Worm (Caenorhabditis elegans) whole organism, L1 larva: ENCODE measurements around the gene F44E2.9.
A peak's percentile ranks its signal among the peaks of the same experiment; 100 is the strongest.

Experiments
- C04F5.9 ChIP-seq: sonication (generic microtip); optimal IDR thresholded peaks from 2 replicates; lab custom pipeline; 2016; ENCODE audit warnings: missing genetic modification characterization, missing compliant biosample characterization
- C16A3.4 ChIP-seq: fragments of 150-350 bp; optimal IDR thresholded peaks from 2 replicates; lab custom pipeline; 2014; ENCODE audit warnings: missing biosample characterization, missing genetic modification characterization
- C34B4.2 ChIP-seq: sonication (generic microtip); optimal IDR thresholded peaks from 2 replicates; lab custom pipeline; 2017; ENCODE audit warnings: mild to moderate bottlenecking, missing genetic modification characterization, missing compliant biosample characterization
- Y116A8C.19 ChIP-seq: sonication (generic microtip); optimal IDR thresholded peaks from 2 replicates; lab custom pipeline; 2016; ENCODE audit warnings: missing compliant biosample characterization, missing genetic modification characterization, borderline replicate concordance
- aha-1 ChIP-seq: fragments of 150-350 bp; optimal IDR thresholded peaks from 2 replicates; lab custom pipeline; 2014; ENCODE audit warnings: missing biosample characterization, missing genetic modification characterization
- alr-1 ChIP-seq: fragments of 200-800 bp; sonication (Bioruptor generic); optimal IDR thresholded peaks from 2 replicates; lab custom pipeline; 2018; ENCODE audit warnings: borderline replicate concordance, mild to moderate bottlenecking, missing genetic modification characterization, missing compliant biosample characterization
- aly-2 ChIP-seq: fragments of 150-350 bp; optimal IDR thresholded peaks from 2 replicates; lab custom pipeline; 2014; ENCODE audit warnings: missing biosample characterization, missing genetic modification characterization
- ama-1 ChIP-seq: fragments of 150-350 bp; optimal IDR thresholded peaks from 2 replicates; lab custom pipeline; 2014
- blmp-1 ChIP-seq: fragments of 150-350 bp; optimal IDR thresholded peaks from 2 replicates; lab custom pipeline; 2014; ENCODE audit warnings: missing biosample characterization, missing genetic modification characterization
- ceh-63 ChIP-seq: fragments of 200-800 bp; sonication (Bioruptor generic); optimal IDR thresholded peaks from 2 replicates; lab custom pipeline; 2018; ENCODE audit warnings: mild to moderate bottlenecking, missing genetic modification characterization, missing compliant biosample characterization
- ceh-8 ChIP-seq: fragments of 200-800 bp; sonication (Bioruptor generic); optimal IDR thresholded peaks from 2 replicates; lab custom pipeline; 2018; ENCODE audit warnings: mild to moderate bottlenecking, missing genetic modification characterization, moderate library complexity, missing compliant biosample characterization
- ceh-90 ChIP-seq: sonication (generic microtip); optimal IDR thresholded peaks from 2 replicates; lab custom pipeline; 2016; ENCODE audit warnings: missing genetic modification characterization, missing compliant biosample characterization
- ces-1 ChIP-seq: fragments of 150-350 bp; optimal IDR thresholded peaks from 2 replicates; lab custom pipeline; 2014; ENCODE audit warnings: missing biosample characterization, missing genetic modification reagents, missing genetic modification characterization
- dsc-1 ChIP-seq: sonication (generic microtip); optimal IDR thresholded peaks from 2 replicates; lab custom pipeline; 2016; ENCODE audit warnings: mild to moderate bottlenecking, missing genetic modification characterization, missing compliant biosample characterization
- efl-1 ChIP-seq, 4 experiments: fragments of 150-350 bp; optimal IDR thresholded peaks in 3 of 4; peaks in 1 of 4; 1 replicate in 1 of 4; 2 replicates in 3 of 4; lab custom pipeline; 2014; ENCODE audit warnings: missing biosample characterization in 2 of 4, missing genetic modification characterization in 2 of 4, missing genetic modification reagents in 2 of 4
- elt-3 ChIP-seq, 6 experiments: fragments of 150-350 bp in 1 of 6; sonication (generic microtip); optimal IDR thresholded peaks; 2 replicates each; lab custom pipeline; 2017 to 2018; ENCODE audit warnings: missing biosample characterization in 6 of 6, missing genetic modification characterization in 6 of 6, inconsistent platforms in 1 of 6
- ets-5 ChIP-seq: fragments of 200-800 bp; sonication (Bioruptor generic); IDR thresholded peaks from 2 replicates; pipeline ENCODE4 v1.3.6; 2022; ENCODE audit warnings: missing genetic modification characterization, missing compliant biosample characterization
- fkh-10 ChIP-seq: sonication (generic microtip); optimal IDR thresholded peaks from 2 replicates; lab custom pipeline; 2017; ENCODE audit warnings: missing biosample characterization, missing genetic modification reagents, missing genetic modification characterization
- fkh-4 ChIP-seq: sonication (generic microtip); optimal IDR thresholded peaks from 2 replicates; lab custom pipeline; 2016; ENCODE audit warnings: missing compliant biosample characterization, missing genetic modification characterization, borderline replicate concordance
- grh-1 ChIP-seq: fragments of 200-800 bp; sonication (Bioruptor generic); IDR thresholded peaks from 2 replicates; pipeline ENCODE4 v1.3.6; 2022; ENCODE audit warnings: missing genetic modification reagents, missing genetic modification characterization, missing compliant biosample characterization
- hlh-4 ChIP-seq: sonication (generic microtip); optimal IDR thresholded peaks from 2 replicates; lab custom pipeline; 2016; ENCODE audit warnings: mild to moderate bottlenecking, missing genetic modification characterization, missing compliant biosample characterization
- hpl-2 ChIP-seq: fragments of 150-350 bp; optimal IDR thresholded peaks from 2 replicates; lab custom pipeline; 2014; ENCODE audit warnings: missing biosample characterization, missing genetic modification reagents, missing genetic modification characterization
- irx-1 ChIP-seq: sonication (generic microtip); optimal IDR thresholded peaks from 2 replicates; lab custom pipeline; 2016; ENCODE audit warnings: missing genetic modification characterization, missing compliant biosample characterization
- jun-1 ChIP-seq: fragments of 150-350 bp; optimal IDR thresholded peaks from 2 replicates; lab custom pipeline; 2014; ENCODE audit warnings: missing biosample characterization, missing genetic modification reagents, missing genetic modification characterization
- lin-13 ChIP-seq: fragments of 150-350 bp; optimal IDR thresholded peaks from 2 replicates; lab custom pipeline; 2014; ENCODE audit warnings: missing biosample characterization, missing genetic modification reagents, missing genetic modification characterization
- lir-3 ChIP-seq: sonication (generic microtip); optimal IDR thresholded peaks from 2 replicates; lab custom pipeline; 2016; ENCODE audit warnings: mild to moderate bottlenecking, missing genetic modification characterization, moderate library complexity, missing compliant biosample characterization; ENCODE audit not compliant: poor library complexity
- lsy-2 ChIP-seq, 2 experiments: fragments of 150-350 bp; optimal IDR thresholded peaks; 2 replicates each; lab custom pipeline; 2014; ENCODE audit warnings: missing biosample characterization in 2 of 2, missing genetic modification characterization in 2 of 2
- mab-9 ChIP-seq: fragments of 200-800 bp; sonication (Bioruptor generic); IDR thresholded peaks from 2 replicates; pipeline ENCODE4 v1.3.6; 2022; ENCODE audit warnings: missing genetic modification reagents, missing genetic modification characterization, missing compliant biosample characterization
- mep-1 ChIP-seq: fragments of 150-350 bp; optimal IDR thresholded peaks from 2 replicates; lab custom pipeline; 2014; ENCODE audit warnings: missing biosample characterization, missing genetic modification characterization
- nhr-11 ChIP-seq: fragments of 150-350 bp; optimal IDR thresholded peaks from 2 replicates; lab custom pipeline; 2014; ENCODE audit warnings: missing biosample characterization, missing genetic modification characterization
- nhr-12 ChIP-seq: sonication (generic microtip); optimal IDR thresholded peaks from 2 replicates; lab custom pipeline; 2017; ENCODE audit warnings: missing biosample characterization, missing genetic modification characterization
- nhr-20 ChIP-seq: sonication (generic microtip); optimal IDR thresholded peaks from 2 replicates; lab custom pipeline; 2016; ENCODE audit warnings: mild to moderate bottlenecking, missing genetic modification characterization, missing compliant biosample characterization
- nhr-237 ChIP-seq: fragments of 150-350 bp; optimal IDR thresholded peaks from 2 replicates; lab custom pipeline; 2014; ENCODE audit warnings: missing biosample characterization, missing genetic modification characterization
- nhr-28 ChIP-seq: fragments of 150-350 bp; optimal IDR thresholded peaks from 2 replicates; lab custom pipeline; 2014; ENCODE audit warnings: missing biosample characterization, missing genetic modification characterization
- nhr-71 ChIP-seq: sonication (generic microtip); optimal IDR thresholded peaks from 2 replicates; lab custom pipeline; 2016; ENCODE audit warnings: mild to moderate bottlenecking, missing genetic modification characterization, moderate library complexity, missing compliant biosample characterization
- nhr-84 ChIP-seq: sonication (generic microtip); optimal IDR thresholded peaks from 2 replicates; lab custom pipeline; 2017; ENCODE audit warnings: missing biosample characterization, missing genetic modification characterization
- nhr-85 ChIP-seq: sonication (generic microtip); peaks from one replicate; lab custom pipeline; 2016; ENCODE audit warnings: missing genetic modification characterization, inconsistent platforms, missing compliant biosample characterization
- nhr-90 ChIP-seq: sonication (generic microtip); optimal IDR thresholded peaks from 2 replicates; lab custom pipeline; 2016; ENCODE audit warnings: mild to moderate bottlenecking, missing genetic modification characterization, missing compliant biosample characterization; ENCODE audit not compliant: poor library complexity
- pqm-1 ChIP-seq: sonication (generic microtip); optimal IDR thresholded peaks from 3 replicates; lab custom pipeline; 2017; ENCODE audit warnings: missing biosample characterization, missing genetic modification characterization
- rnt-1 ChIP-seq: sonication (generic microtip); optimal IDR thresholded peaks from 2 replicates; lab custom pipeline; 2016; ENCODE audit warnings: mild to moderate bottlenecking, missing genetic modification characterization, moderate library complexity, missing compliant biosample characterization
- skn-1 ChIP-seq: fragments of 150-350 bp; optimal IDR thresholded peaks from 2 replicates; lab custom pipeline; 2014; ENCODE audit warnings: missing biosample characterization, missing genetic modification characterization
- snu-23 ChIP-seq: sonication (generic microtip); optimal IDR thresholded peaks from 2 replicates; lab custom pipeline; 2016; ENCODE audit warnings: missing genetic modification characterization, missing compliant biosample characterization
- sup-37 ChIP-seq: fragments of 200-800 bp; sonication (Bioruptor generic); optimal IDR thresholded peaks from 2 replicates; lab custom pipeline; 2018; ENCODE audit warnings: mild to moderate bottlenecking, missing genetic modification characterization, missing compliant biosample characterization
- tlp-1 ChIP-seq: fragments of 150-350 bp; optimal IDR thresholded peaks from 2 replicates; lab custom pipeline; 2014; ENCODE audit warnings: missing biosample characterization, missing genetic modification characterization
- unc-130 ChIP-seq: fragments of 150-350 bp; optimal IDR thresholded peaks from 2 replicates; lab custom pipeline; 2017; ENCODE audit warnings: missing biosample characterization, missing genetic modification characterization, inconsistent platforms
- unc-30 ChIP-seq: sonication (generic microtip); optimal IDR thresholded peaks from 2 replicates; lab custom pipeline; 2017; ENCODE audit warnings: missing biosample characterization, missing genetic modification characterization
- unc-62 ChIP-seq: fragments of 150-350 bp; optimal IDR thresholded peaks from 2 replicates; lab custom pipeline; 2014; ENCODE audit warnings: missing biosample characterization, missing genetic modification reagents, missing genetic modification characterization
- unc-86 ChIP-seq: sonication (generic microtip); optimal IDR thresholded peaks from 2 replicates; lab custom pipeline; 2016; ENCODE audit warnings: missing genetic modification characterization, missing compliant biosample characterization
- unc-98 ChIP-seq: fragments of 200-800 bp; sonication (Bioruptor generic); IDR thresholded peaks from 2 replicates; pipeline ENCODE4 v1.3.6; 2022; ENCODE audit warnings: missing genetic modification characterization, missing compliant biosample characterization
- vab-15 ChIP-seq: sonication (generic microtip); optimal IDR thresholded peaks from 2 replicates; lab custom pipeline; 2017; ENCODE audit warnings: missing genotype, mild to moderate bottlenecking, missing genetic modification characterization, missing compliant biosample characterization
- xbp-1 ChIP-seq: sonication (generic microtip); optimal IDR thresholded peaks from 2 replicates; lab custom pipeline; 2016; ENCODE audit warnings: missing genetic modification characterization, missing compliant biosample characterization
- zip-4 ChIP-seq: fragments of 200-800 bp; sonication (Bioruptor generic); optimal IDR thresholded peaks from 2 replicates; lab custom pipeline; 2018; ENCODE audit warnings: mild to moderate bottlenecking, missing genetic modification characterization, moderate library complexity, missing compliant biosample characterization
- ztf-11 ChIP-seq, 2 experiments: sonication (generic microtip); optimal IDR thresholded peaks; 2 replicates each; lab custom pipeline; 2016 to 2017; ENCODE audit warnings: missing genetic modification characterization in 2 of 2, missing biosample characterization in 1 of 2, missing compliant biosample characterization in 1 of 2

The F44E2.9 gene

DNA sequence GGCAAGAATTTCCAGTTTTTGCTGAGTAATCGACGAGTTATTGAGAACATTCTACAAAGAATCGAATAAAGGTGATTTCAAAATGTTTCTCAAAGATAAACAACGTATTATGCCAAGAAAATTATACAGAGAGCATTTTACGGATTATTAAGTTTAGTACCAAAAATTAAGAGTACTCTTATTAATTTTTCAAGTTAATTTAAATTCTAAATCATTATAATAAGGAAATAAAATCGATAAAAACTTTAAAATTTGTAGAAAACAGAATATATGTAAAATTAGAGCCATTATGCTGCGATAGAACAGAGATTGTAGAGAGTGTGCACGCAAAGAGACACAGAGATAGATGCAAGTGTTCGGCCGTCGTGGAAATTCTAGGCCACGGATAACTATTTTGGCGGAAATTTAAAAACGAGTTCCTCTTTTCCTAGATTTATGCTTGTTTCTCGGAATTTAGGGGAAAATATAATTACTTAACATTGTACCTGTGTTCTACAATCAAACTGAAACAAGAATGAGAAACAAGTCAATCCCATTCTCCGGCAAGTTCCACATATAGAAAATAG, at the start of gene F44E2.9:
Gene F44E2.9 (minus strand): TSS at position 51 of the 566 bp plus-strand sequence.
- no peak for TF ChIP-seq nhr-11 (tag; lab: Kevin White, UChicago)
- TF ChIP-seq unc-130 (tag; lab: Kevin White, UChicago) = peak; percentile 51
- peak; percentile 76 to 86 for TF ChIP-seq lsy-2 (tag; optimal IDR thresholded peaks at IDR 0.05; lab: Kevin White, UChicago)
- peak; percentile 88 for TF ChIP-seq ceh-90
- TF ChIP-seq nhr-12 (tag; lab: Kevin White, UChicago) = no peak
- TF ChIP-seq pqm-1 = no peak
- peak; percentile 26 for TF ChIP-seq lin-13 (GFP tag; lab: Kevin White, UChicago)
- TF ChIP-seq fkh-10 (GFP tag; lab: Kevin White, UChicago) = peak; percentile 7
- no peak for TF ChIP-seq alr-1 (tag; lab: Kevin White, UChicago)
- no peak for TF ChIP-seq hpl-2 (GFP tag; lab: Kevin White, UChicago)
- peak; percentile 74 for TF ChIP-seq unc-98 (GFP tag; lab: Robert Waterston, UW)
- peak; percentile 94 to 95 for TF ChIP-seq efl-1 (optimal IDR thresholded peaks at IDR 0.05; lab: Kevin White, UChicago)
- TF ChIP-seq efl-1 (GFP tag; optimal IDR thresholded peaks at IDR 0.05 in 1 of 2; lab: Kevin White, UChicago) = peak; percentile 94 to 99
- no peak for TF ChIP-seq zip-4
- TF ChIP-seq lir-3 (tag; lab: Kevin White, UChicago) = peak; percentile 93
- no peak for TF ChIP-seq nhr-84 (tag; lab: Kevin White, UChicago)
- TF ChIP-seq nhr-71 = peak; percentile 80
- TF ChIP-seq nhr-90 = peak; percentile 79
- TF ChIP-seq fkh-4 (tag; lab: Kevin White, UChicago) = peak; percentile 69
- TF ChIP-seq snu-23 = peak; percentile 73
- peak; percentile 26 for TF ChIP-seq ceh-8
- peak; percentile 81 for TF ChIP-seq nhr-85 (tag; lab: Kevin White, UChicago)
- TF ChIP-seq sup-37 (GFP tag; lab: Kevin White, UChicago) = no peak
- no peak for TF ChIP-seq C34B4.2 (tag; lab: Kevin White, UChicago)
- peak; percentile 69 for TF ChIP-seq C04F5.9
- TF ChIP-seq mab-9 = no peak
- TF ChIP-seq C16A3.4 (tag; lab: Kevin White, UChicago) = peak; percentile 39
- no peak for TF ChIP-seq ets-5 (GFP tag; lab: Robert Waterston, UW)
- no peak for TF ChIP-seq nhr-28
- no peak for TF ChIP-seq ces-1 (GFP tag; lab: Kevin White, UChicago)
- TF ChIP-seq Y116A8C.19 (tag; lab: Kevin White, UChicago) = peak; percentile 2
- TF ChIP-seq unc-86 = peak; percentile 59
- TF ChIP-seq elt-3 (tag; optimal IDR thresholded peaks at IDR 0.05; lab: Kevin White, UChicago) = peak in 1 of 6 experiments; percentile 58
- TF ChIP-seq grh-1 (GFP tag; lab: Robert Waterston, UW) = no peak
- TF ChIP-seq jun-1 (tag; lab: Kevin White, UChicago) = no peak
- TF ChIP-seq nhr-237 (tag; lab: Kevin White, UChicago) = no peak
- peak; percentile 16 for TF ChIP-seq blmp-1 (tag; lab: Kevin White, UChicago)
- TF ChIP-seq rnt-1 (tag; lab: Kevin White, UChicago) = peak; percentile 96
- TF ChIP-seq dsc-1 = no peak
- peak in 1 of 2 experiments; percentile 78 for TF ChIP-seq ztf-11 (tag; optimal IDR thresholded peaks at IDR 0.05; lab: Kevin White, UChicago)
- TF ChIP-seq mep-1 (tag; lab: Kevin White, UChicago) = peak; percentile 65
- TF ChIP-seq aly-2 (tag; lab: Kevin White, UChicago) = no peak
- TF ChIP-seq vab-15 (tag; lab: Kevin White, UChicago) = no peak
- TF ChIP-seq aha-1 = no peak
- TF ChIP-seq irx-1 (tag; lab: Kevin White, UChicago) = peak; percentile 62
- no peak for TF ChIP-seq tlp-1 (tag; lab: Kevin White, UChicago)
- no peak for TF ChIP-seq unc-30 (tag; lab: Kevin White, UChicago)
- peak; percentile 70 for TF ChIP-seq nhr-20 (tag; lab: Kevin White, UChicago)
- no peak for TF ChIP-seq unc-62 (GFP tag; lab: Kevin White, UChicago)
- TF ChIP-seq hlh-4 (tag; lab: Kevin White, UChicago) = no peak
- no peak for TF ChIP-seq ceh-63 (GFP tag; lab: Kevin White, UChicago)
- no peak for TF ChIP-seq ama-1 (lab: Kevin White, UChicago)
- peak; percentile 81 for TF ChIP-seq skn-1 (tag; lab: Kevin White, UChicago)
- peak; percentile 65 for TF ChIP-seq xbp-1 (tag; lab: Kevin White, UChicago)
